Fruit fly (Drosophila melanogaster) whole organism, embryonic: Measurements from ENCODE around the gene ash1.

Experiments
- B-H2 ChIP-seq: fragments of 200-800 bp; sonication (Bioruptor generic); optimal IDR thresholded peaks from 2 replicates; lab custom pipeline; 2018; ENCODE audit warnings: missing biosample characterization, mild to moderate bottlenecking, missing genetic modification characterization
- BtbVII ChIP-seq: fragments of 200-800 bp; sonication (Bioruptor generic); optimal IDR thresholded peaks from 3 replicates; lab custom pipeline; 2017; ENCODE audit warnings: missing biosample characterization, mild to moderate bottlenecking, missing genetic modification characterization
- CG10209 ChIP-seq: fragments of 200-800 bp; sonication (Bioruptor generic); optimal IDR thresholded peaks from 3 replicates; lab custom pipeline; 2017; ENCODE audit warnings: missing biosample characterization, mild to moderate bottlenecking, missing genetic modification characterization, missing genetic modification reagents
- CG11085 ChIP-seq: fragments of 200-800 bp; sonication (Bioruptor generic); IDR thresholded peaks from 2 replicates; pipeline ENCODE4 v1.3.6; 2022; ENCODE audit warnings: missing biosample characterization, missing genetic modification characterization
- CG11398 ChIP-seq: fragments of 200-800 bp; sonication (Bioruptor generic); optimal IDR thresholded peaks from 2 replicates; lab custom pipeline; 2016; ENCODE audit warnings: missing biosample characterization, missing genetic modification characterization
- CG12104 ChIP-seq: fragments of 200-800 bp; sonication (Bioruptor generic); optimal IDR thresholded peaks from 3 replicates; lab custom pipeline; 2016; ENCODE audit warnings: missing biosample characterization, missing genetic modification characterization
- CG12391 ChIP-seq: fragments of 200-800 bp; sonication (Bioruptor generic); optimal IDR thresholded peaks from 3 replicates; lab custom pipeline; 2018; ENCODE audit warnings: missing biosample characterization, mild to moderate bottlenecking, missing genetic modification characterization, moderate library complexity
- CG13894 ChIP-seq: fragments of 200-800 bp; sonication (Bioruptor generic); optimal IDR thresholded peaks from 3 replicates; lab custom pipeline; 2018; ENCODE audit warnings: missing biosample characterization, mild to moderate bottlenecking, missing genetic modification characterization, moderate library complexity
- CG3065 ChIP-seq: fragments of 200-800 bp; sonication (Bioruptor generic); optimal IDR thresholded peaks from 2 replicates; lab custom pipeline; 2016; ENCODE audit warnings: missing biosample characterization, missing genetic modification characterization
- CG3281 ChIP-seq: fragments of 200-800 bp; sonication (Bioruptor generic); optimal IDR thresholded peaks from 3 replicates; lab custom pipeline; 2017; ENCODE audit warnings: missing biosample characterization, mild to moderate bottlenecking, missing genetic modification characterization
- CG34376 ChIP-seq: fragments of 200-800 bp; sonication (Bioruptor generic); optimal IDR thresholded peaks from 2 replicates; lab custom pipeline; 2018; ENCODE audit warnings: missing biosample characterization, mild to moderate bottlenecking, missing genetic modification characterization
- CG3838 ChIP-seq: fragments of 200-800 bp; sonication (Bioruptor generic); optimal IDR thresholded peaks from 3 replicates; lab custom pipeline; 2016; ENCODE audit warnings: missing biosample characterization, missing genetic modification characterization
- CG5245 ChIP-seq: fragments of 200-800 bp; sonication (Bioruptor generic); optimal IDR thresholded peaks from 3 replicates; lab custom pipeline; 2016; ENCODE audit warnings: missing biosample characterization, missing genetic modification characterization
- CG6175 ChIP-seq: fragments of 200-800 bp; sonication (Bioruptor generic); IDR thresholded peaks from 3 replicates; pipeline ENCODE4 v1.3.6; 2022; ENCODE audit warnings: missing biosample characterization, missing genetic modification characterization
- CG6654 ChIP-seq: fragments of 200-800 bp; sonication (Bioruptor generic); optimal IDR thresholded peaks from 2 replicates; lab custom pipeline; 2017; ENCODE audit warnings: missing biosample characterization, mild to moderate bottlenecking, missing genetic modification characterization
- CG7556 ChIP-seq: fragments of 200-800 bp; sonication (Bioruptor generic); optimal IDR thresholded peaks from 2 replicates; lab custom pipeline; 2017; ENCODE audit warnings: missing biosample characterization, mild to moderate bottlenecking, missing genetic modification characterization
- CG8089 ChIP-seq: fragments of 200-800 bp; sonication (Bioruptor generic); optimal IDR thresholded peaks from 3 replicates; lab custom pipeline; 2016; ENCODE audit warnings: missing biosample characterization, missing genetic modification characterization
- CG8765 ChIP-seq: fragments of 200-800 bp; sonication (Bioruptor generic); IDR thresholded peaks from 2 replicates; pipeline ENCODE4 v1.3.6; 2022; ENCODE audit warnings: missing biosample characterization, missing genetic modification characterization
- CkIIα-i1 ChIP-seq: fragments of 200-800 bp; sonication (Bioruptor generic); IDR thresholded peaks from 2 replicates; pipeline ENCODE4 v1.3.6; 2022; ENCODE audit warnings: missing biosample characterization, missing genetic modification characterization
- GATAe ChIP-seq: fragments of 200-800 bp; sonication (Bioruptor generic); conservative IDR thresholded peaks from 2 replicates; pipeline ENCODE4 v1.3.6; 2022; ENCODE audit warnings: missing biosample characterization, missing genetic modification characterization
- Mes4 ChIP-seq: fragments of 200-800 bp; sonication (Bioruptor generic); optimal IDR thresholded peaks from 2 replicates; lab custom pipeline; 2016; ENCODE audit warnings: missing biosample characterization, missing genetic modification characterization
- Neu2 ChIP-seq: fragments of 200-800 bp; sonication (Bioruptor generic); optimal IDR thresholded peaks from 3 replicates; lab custom pipeline; 2016; ENCODE audit warnings: missing biosample characterization, missing genetic modification characterization, borderline replicate concordance
- Pdp1 ChIP-seq, 2 experiments: fragments of 200-800 bp; sonication (Bioruptor generic); optimal IDR thresholded peaks; 3 replicates each; lab custom pipeline; 2016; ENCODE audit warnings: missing biosample characterization in 2 of 2, missing genetic modification characterization in 2 of 2, mild to moderate bottlenecking in 1 of 2, moderate library complexity in 1 of 2
- amos ChIP-seq: fragments of 200-800 bp; sonication (Bioruptor generic); IDR thresholded peaks from 2 replicates; pipeline ENCODE4 v1.3.6; 2022; ENCODE audit warnings: missing biosample characterization, missing genetic modification characterization; ENCODE audit not compliant: partially characterized antibody
- az2 ChIP-seq: fragments of 200-800 bp; sonication (Bioruptor generic); optimal IDR thresholded peaks from 3 replicates; lab custom pipeline; 2016; ENCODE audit warnings: missing biosample characterization, missing genetic modification characterization
- bab2 ChIP-seq: fragments of 200-800 bp; sonication (Bioruptor generic); optimal IDR thresholded peaks from 2 replicates; lab custom pipeline; 2016; ENCODE audit warnings: missing biosample characterization, missing genetic modification characterization
- btn ChIP-seq: fragments of 200-800 bp; sonication (Bioruptor generic); optimal IDR thresholded peaks from 2 replicates; lab custom pipeline; 2016; ENCODE audit warnings: missing biosample characterization, missing genetic modification characterization
- crc ChIP-seq: fragments of 200-800 bp; sonication (Bioruptor generic); optimal IDR thresholded peaks from 2 replicates; lab custom pipeline; 2016; ENCODE audit warnings: missing biosample characterization, missing genetic modification characterization
- dmrt11E ChIP-seq: fragments of 200-800 bp; sonication (Bioruptor generic); optimal IDR thresholded peaks from 3 replicates; lab custom pipeline; 2018; ENCODE audit warnings: missing biosample characterization, mild to moderate bottlenecking, missing genetic modification characterization, moderate library complexity
- eve ChIP-seq, 2 experiments: fragments of >200 bp; optimal IDR thresholded peaks; 2 replicates each; lab custom pipeline; 2017; ENCODE audit warnings: missing biosample characterization in 2 of 2, missing genetic modification characterization in 2 of 2
- eyg ChIP-seq: fragments of 200-800 bp; sonication (Bioruptor generic); optimal IDR thresholded peaks from 3 replicates; lab custom pipeline; 2016; ENCODE audit warnings: missing biosample characterization, missing genetic modification characterization
- fd3F ChIP-seq: fragments of 200-800 bp; sonication (Bioruptor generic); optimal IDR thresholded peaks from 2 replicates; lab custom pipeline; 2018; ENCODE audit warnings: missing biosample characterization, mild to moderate bottlenecking, missing genetic modification characterization, moderate library complexity
- fru ChIP-seq: fragments of >200 bp; optimal IDR thresholded peaks from 2 replicates; lab custom pipeline; 2017
- gem ChIP-seq: fragments of 200-800 bp; sonication (Bioruptor generic); optimal IDR thresholded peaks from 2 replicates; lab custom pipeline; 2019; ENCODE audit warnings: missing biosample characterization, mild to moderate bottlenecking, missing genetic modification characterization, moderate library complexity
- grau ChIP-seq: fragments of 200-800 bp; optimal IDR thresholded peaks from 3 replicates; lab custom pipeline; 2019; ENCODE audit warnings: missing biosample characterization, mild to moderate bottlenecking, missing genetic modification characterization, moderate library complexity
- her ChIP-seq: fragments of 200-800 bp; sonication (Bioruptor generic); optimal IDR thresholded peaks from 2 replicates; lab custom pipeline; 2016; ENCODE audit warnings: missing biosample characterization, missing genetic modification characterization
- ken ChIP-seq: fragments of 200-800 bp; sonication (Bioruptor generic); IDR thresholded peaks from 3 replicates; pipeline ENCODE4 v1.3.6; 2022; ENCODE audit warnings: missing biosample characterization, missing genetic modification characterization
- mirr ChIP-seq: fragments of 200-800 bp; sonication (Bioruptor generic); optimal IDR thresholded peaks from 3 replicates; lab custom pipeline; 2018; ENCODE audit warnings: missing biosample characterization, mild to moderate bottlenecking, missing genetic modification characterization
- p53 ChIP-seq: fragments of 200-800 bp; sonication (Bioruptor generic); optimal IDR thresholded peaks from 2 replicates; lab custom pipeline; 2016; ENCODE audit warnings: missing biosample characterization, missing genetic modification characterization
- pfk ChIP-seq: fragments of 200-800 bp; sonication (Bioruptor generic); optimal IDR thresholded peaks from 2 replicates; lab custom pipeline; 2018; ENCODE audit warnings: missing biosample characterization, mild to moderate bottlenecking, missing genetic modification characterization, moderate library complexity
- pita ChIP-seq: fragments of 200-800 bp; sonication (Bioruptor generic); optimal IDR thresholded peaks from 2 replicates; lab custom pipeline; 2017; ENCODE audit warnings: missing biosample characterization, mild to moderate bottlenecking, missing genetic modification characterization
- prd ChIP-seq, 3 experiments: fragments of >200 bp in 2 of 3; fragments of 200-800 bp in 1 of 3; sonication (Bioruptor generic) in 1 of 3; optimal IDR thresholded peaks in 2 of 3; IDR thresholded peaks in 1 of 3; 2 replicates in 2 of 3; 3 replicates in 1 of 3; pipeline versions ENCODE4 v1.3.6 to Lab custom; 2017 to 2022; ENCODE audit warnings: missing biosample characterization in 1 of 3, missing genetic modification characterization in 1 of 3
- repo ChIP-seq: fragments of 200-800 bp; sonication (Bioruptor generic); optimal IDR thresholded peaks from 2 replicates; lab custom pipeline; 2016; ENCODE audit warnings: missing biosample characterization, missing genetic modification characterization
- salm ChIP-seq: fragments of 200-800 bp; sonication (Bioruptor generic); optimal IDR thresholded peaks from 2 replicates; lab custom pipeline; 2018; ENCODE audit warnings: missing biosample characterization, mild to moderate bottlenecking, missing genetic modification characterization
- slou ChIP-seq: fragments of 200-800 bp; sonication (Bioruptor generic); optimal IDR thresholded peaks from 3 replicates; lab custom pipeline; 2016; ENCODE audit warnings: missing biosample characterization, missing genetic modification characterization
- so ChIP-seq: fragments of 200-800 bp; sonication (Bioruptor generic); IDR thresholded peaks from 3 replicates; pipeline ENCODE4 v1.3.6; 2022; ENCODE audit warnings: missing biosample characterization, missing genetic modification characterization
- sr ChIP-seq: fragments of 200-800 bp; sonication (Bioruptor generic); IDR thresholded peaks from 3 replicates; pipeline ENCODE4 v1.3.6; 2022; ENCODE audit warnings: missing biosample characterization, missing genetic modification characterization
- trh ChIP-seq: fragments of 200-800 bp; sonication (Bioruptor generic); optimal IDR thresholded peaks from 2 replicates; lab custom pipeline; 2016; ENCODE audit warnings: missing biosample characterization, missing genetic modification characterization
- vnd ChIP-seq: fragments of 200-800 bp; sonication (Bioruptor generic); IDR thresholded peaks from 3 replicates; pipeline ENCODE4 v1.3.6; 2022; ENCODE audit warnings: missing biosample characterization, missing genetic modification characterization; ENCODE audit not compliant: partially characterized antibody
- zen ChIP-seq: fragments of 200-800 bp; sonication (Bioruptor generic); optimal IDR thresholded peaks from 3 replicates; lab custom pipeline; 2018; ENCODE audit warnings: missing biosample characterization, mild to moderate bottlenecking, missing genetic modification characterization, moderate library complexity
- zfh1 ChIP-seq: fragments of 200-800 bp; sonication (Bioruptor generic); IDR thresholded peaks from 3 replicates; pipeline ENCODE4 v1.3.6; 2022; ENCODE audit warnings: missing biosample characterization, missing genetic modification characterization

ash1 gene

dm6 chr3L:19636821-19637460 is 38.4 kb upstream of the ash1 start (continued):
- TF ChIP-seq sr (GFP tag; lab: Robert Waterston, UW) = no peak
- TF ChIP-seq CG3838 (GFP tag; lab: Kevin White, UChicago) = no peak
- no peak for TF ChIP-seq ken (GFP tag; lab: Robert Waterston, UW)
- peak; percentile 96 for TF ChIP-seq dmrt11E (tag; lab: Kevin White, UChicago)
- TF ChIP-seq pfk = no peak
- TF ChIP-seq CG6175 = no peak
- TF ChIP-seq repo (GFP tag; lab: Kevin White, UChicago) = no peak
- TF ChIP-seq CG10209 = peak; percentile 65
- TF ChIP-seq B-H2 = no peak
- TF ChIP-seq CG6654 (GFP tag; lab: Kevin White, UChicago) = no peak
- TF ChIP-seq trh (GFP tag; lab: Kevin White, UChicago) = no peak
- no peak for TF ChIP-seq CG3281
- TF ChIP-seq CG8089 (GFP tag; lab: Kevin White, UChicago) = no peak
- no peak for TF ChIP-seq pita (GFP tag; lab: Kevin White, UChicago)
- peak; percentile 85 for TF ChIP-seq gem (tag; lab: Kevin White, UChicago)
- TF ChIP-seq p53 (GFP tag; lab: Kevin White, UChicago) = no peak
- no peak for TF ChIP-seq Neu2 (GFP tag; lab: Kevin White, UChicago)
- no peak for TF ChIP-seq CkIIα-i1
- TF ChIP-seq eyg (GFP tag; lab: Kevin White, UChicago) = no peak
- TF ChIP-seq bab2 (GFP tag; lab: Kevin White, UChicago) = no peak
- TF ChIP-seq mirr = no peak
- TF ChIP-seq az2 (GFP tag; lab: Kevin White, UChicago) = peak; percentile 42
- TF ChIP-seq GATAe (GFP tag; lab: Robert Waterston, UW) = no peak
- TF ChIP-seq CG11085 (GFP tag; lab: Robert Waterston, UW) = no peak
- TF ChIP-seq CG3065 (GFP tag; lab: Kevin White, UChicago) = no peak
- TF ChIP-seq salm = no peak
- TF ChIP-seq CG5245 (GFP tag; lab: Kevin White, UChicago) = no peak
- no peak for TF ChIP-seq vnd
- peak; percentile 43; the same call in 1 of the 2 replicates for TF ChIP-seq CG8765 (GFP tag; lab: Robert Waterston, UW)
- TF ChIP-seq CG13894 (tag; lab: Kevin White, UChicago) = no peak
- TF ChIP-seq crc (GFP tag; lab: Kevin White, UChicago) = no peak
- TF ChIP-seq amos (GFP tag; lab: Robert Waterston, UW) = no peak
- no peak for TF ChIP-seq btn (GFP tag; lab: Kevin White, UChicago)
- no peak for TF ChIP-seq fru (lab: Kevin White, UChicago)
- no peak for TF ChIP-seq so (GFP tag; lab: Robert Waterston, UW)
- TF ChIP-seq her (GFP tag; lab: Kevin White, UChicago) = no peak
- no peak for TF ChIP-seq prd (optimal IDR thresholded peaks at IDR 0.05; lab: Kevin White, UChicago)
- peak; percentile 78 for TF ChIP-seq prd (GFP tag; IDR thresholded peaks at IDR 0.05; lab: Robert Waterston, UW)
- no peak for TF ChIP-seq CG34376 (GFP tag; lab: Kevin White, UChicago)
- TF ChIP-seq fd3F (GFP tag; lab: Kevin White, UChicago) = no peak
- no peak for TF ChIP-seq Mes4 (GFP tag; lab: Kevin White, UChicago)
- peak; percentile 50; the same call in 1 of the 3 replicates for TF ChIP-seq zfh1 (GFP tag; lab: Robert Waterston, UW)
- peak; percentile 6 for TF ChIP-seq CG12104 (GFP tag; lab: Kevin White, UChicago)
- peak; percentile 89 for TF ChIP-seq zen (tag; lab: Kevin White, UChicago)
- TF ChIP-seq slou (GFP tag; lab: Kevin White, UChicago) = no peak
- TF ChIP-seq eve (GFP tag; optimal IDR thresholded peaks at IDR 0.05; lab: Kevin White, UChicago) = no peak
- no peak for TF ChIP-seq BtbVII
- peak; percentile 69 for TF ChIP-seq grau (tag; lab: Kevin White, UChicago)
- TF ChIP-seq Pdp1 (GFP tag; optimal IDR thresholded peaks at IDR 0.05; lab: Kevin White, UChicago) = peak in 1 of 2 experiments; percentile 30
- peak; percentile 77 for TF ChIP-seq CG7556
- TF ChIP-seq CG11398 = no peak
- TF ChIP-seq CG12391 = peak; percentile 82
